Worm (Caenorhabditis elegans) whole organism, late embryonic: Measurements from ENCODE around the gene str-27.

Experiments used
- K09A11.1 ChIP-seq: sonication (generic microtip); optimal IDR thresholded peaks from 2 replicates; lab custom pipeline; 2017; ENCODE audit warnings: antibody characterized with exemption, mild to moderate bottlenecking, missing genetic modification characterization, missing compliant biosample characterization; ENCODE audit not compliant: insufficient read depth
- T23F11.4 ChIP-seq: fragments of 200-800 bp; sonication (Bioruptor generic); optimal IDR thresholded peaks from 2 replicates; lab custom pipeline; 2018; ENCODE audit warnings: mild to moderate bottlenecking, missing genetic modification characterization, missing compliant biosample characterization
- ama-1 ChIP-seq: fragments of 150-350 bp; optimal IDR thresholded peaks from 2 replicates; lab custom pipeline; 2014
- ceh-14 ChIP-seq: sonication (generic microtip); optimal IDR thresholded peaks from 2 replicates; lab custom pipeline; 2016; ENCODE audit warnings: missing genotype, missing genetic modification characterization, missing compliant biosample characterization
- ceh-18 ChIP-seq: sonication (generic microtip); optimal IDR thresholded peaks from 2 replicates; lab custom pipeline; 2016; ENCODE audit warnings: missing genetic modification characterization, missing compliant biosample characterization
- ceh-19 ChIP-seq: fragments of 200-800 bp; sonication (Bioruptor generic); optimal IDR thresholded peaks from 2 replicates; lab custom pipeline; 2018; ENCODE audit warnings: mild to moderate bottlenecking, missing genetic modification characterization, missing compliant biosample characterization
- ceh-2 ChIP-seq: sonication (generic microtip); optimal IDR thresholded peaks from 2 replicates; lab custom pipeline; 2016; ENCODE audit warnings: missing genotype, missing genetic modification characterization, missing compliant biosample characterization
- ceh-30 ChIP-seq: fragments of 150-350 bp; optimal IDR thresholded peaks from 2 replicates; lab custom pipeline; 2014; ENCODE audit warnings: missing biosample characterization, missing genetic modification characterization
- ceh-31 ChIP-seq: sonication (generic microtip); optimal IDR thresholded peaks from 2 replicates; lab custom pipeline; 2016; ENCODE audit warnings: missing genetic modification characterization, missing compliant biosample characterization
- ceh-34 ChIP-seq: sonication (generic microtip); optimal IDR thresholded peaks from 2 replicates; lab custom pipeline; 2016; ENCODE audit warnings: mild to moderate bottlenecking, missing genetic modification characterization, missing compliant biosample characterization
- ceh-9 ChIP-seq: sonication (generic microtip); optimal IDR thresholded peaks from 2 replicates; lab custom pipeline; 2016; ENCODE audit warnings: mild to moderate bottlenecking, missing genetic modification characterization, inconsistent platforms, missing compliant biosample characterization
- dmd-4 ChIP-seq: sonication (generic microtip); optimal IDR thresholded peaks from 2 replicates; lab custom pipeline; 2016; ENCODE audit warnings: borderline replicate concordance, missing genetic modification characterization, missing compliant biosample characterization
- dve-1 ChIP-seq: sonication (generic microtip); optimal IDR thresholded peaks from 2 replicates; lab custom pipeline; 2017; ENCODE audit warnings: antibody characterized with exemption, mild to moderate bottlenecking, missing genetic modification characterization, missing compliant biosample characterization
- eyg-1 ChIP-seq: sonication (generic microtip); optimal IDR thresholded peaks from 2 replicates; lab custom pipeline; 2016; ENCODE audit warnings: missing genotype, missing genetic modification characterization, missing compliant biosample characterization
- fkh-10 ChIP-seq: fragments of 150-350 bp; optimal IDR thresholded peaks from 2 replicates; lab custom pipeline; 2014; ENCODE audit warnings: missing biosample characterization, missing genetic modification reagents, missing genetic modification characterization
- fkh-6 ChIP-seq: sonication (generic microtip); optimal IDR thresholded peaks from 2 replicates; lab custom pipeline; 2016; ENCODE audit warnings: missing genetic modification characterization, missing compliant biosample characterization
- gmeb-2 ChIP-seq: sonication (generic microtip); optimal IDR thresholded peaks from 2 replicates; lab custom pipeline; 2016; ENCODE audit warnings: missing genetic modification characterization, inconsistent platforms, missing compliant biosample characterization
- hlh-30 ChIP-seq: sonication (generic microtip); optimal IDR thresholded peaks from 2 replicates; lab custom pipeline; 2017; ENCODE audit warnings: antibody characterized with exemption, missing genetic modification characterization, missing compliant biosample characterization; ENCODE audit not compliant: insufficient read depth
- hlh-6 ChIP-seq: sonication (generic microtip); optimal IDR thresholded peaks from 2 replicates; lab custom pipeline; 2016; ENCODE audit warnings: missing genotype, missing genetic modification characterization, missing compliant biosample characterization
- hlh-8 ChIP-seq: sonication (generic microtip); optimal IDR thresholded peaks from 2 replicates; lab custom pipeline; 2016; ENCODE audit warnings: missing genotype, missing genetic modification characterization, missing compliant biosample characterization
- lim-6 ChIP-seq: sonication (generic microtip); optimal IDR thresholded peaks from 2 replicates; lab custom pipeline; 2016; ENCODE audit warnings: missing genetic modification characterization, missing compliant biosample characterization
- lin-11 ChIP-seq: fragments of 200-800 bp; sonication (Bioruptor generic); optimal IDR thresholded peaks from 2 replicates; lab custom pipeline; 2018; ENCODE audit warnings: mild to moderate bottlenecking, missing genetic modification characterization, missing compliant biosample characterization
- mec-3 ChIP-seq: sonication (generic microtip); optimal IDR thresholded peaks from 2 replicates; lab custom pipeline; 2016; ENCODE audit warnings: borderline replicate concordance, missing genetic modification characterization, missing compliant biosample characterization
- nfya-1 ChIP-seq: sonication (generic microtip); optimal IDR thresholded peaks from 2 replicates; lab custom pipeline; 2017; ENCODE audit warnings: missing genetic modification characterization, mild to moderate bottlenecking, missing compliant biosample characterization, antibody characterized with exemption, moderate library complexity
- nhr-11 ChIP-seq: fragments of 150-350 bp; optimal IDR thresholded peaks from 2 replicates; lab custom pipeline; 2014; ENCODE audit warnings: missing biosample characterization, missing genetic modification characterization
- odd-2 ChIP-seq: sonication (generic microtip); optimal IDR thresholded peaks from 2 replicates; lab custom pipeline; 2017; ENCODE audit warnings: antibody characterized with exemption, mild to moderate bottlenecking, missing genetic modification characterization, missing compliant biosample characterization
- pag-3 ChIP-seq: sonication (generic microtip); optimal IDR thresholded peaks from 2 replicates; lab custom pipeline; 2016; ENCODE audit warnings: missing compliant biosample characterization, missing genetic modification characterization, borderline replicate concordance
- pax-1 ChIP-seq: fragments of 150-350 bp; optimal IDR thresholded peaks from 2 replicates; lab custom pipeline; 2014; ENCODE audit warnings: missing biosample characterization, missing genetic modification characterization
- pha-2 ChIP-seq: sonication (generic microtip); optimal IDR thresholded peaks from 2 replicates; lab custom pipeline; 2017; ENCODE audit warnings: mild to moderate bottlenecking, missing genetic modification characterization, missing compliant biosample characterization
- pqm-1 ChIP-seq: sonication (generic microtip); optimal IDR thresholded peaks from 2 replicates; lab custom pipeline; 2016; ENCODE audit warnings: missing genetic modification characterization, missing compliant biosample characterization
- ref-2 ChIP-seq: sonication (generic microtip); optimal IDR thresholded peaks from 2 replicates; lab custom pipeline; 2016; ENCODE audit warnings: missing genetic modification characterization, missing compliant biosample characterization
- sdc-2 ChIP-seq: sonication (generic microtip); optimal IDR thresholded peaks from 2 replicates; lab custom pipeline; 2016; ENCODE audit warnings: missing genotype, missing genetic modification characterization, missing compliant biosample characterization
- tbx-2 ChIP-seq: sonication (generic microtip); optimal IDR thresholded peaks from 2 replicates; lab custom pipeline; 2016; ENCODE audit warnings: missing genetic modification characterization, missing compliant biosample characterization
- tbx-7 ChIP-seq: sonication (generic microtip); optimal IDR thresholded peaks from 2 replicates; lab custom pipeline; 2016; ENCODE audit warnings: missing genotype, missing genetic modification characterization, missing compliant biosample characterization
- ttx-3 ChIP-seq: sonication (generic microtip); optimal IDR thresholded peaks from 2 replicates; lab custom pipeline; 2016; ENCODE audit warnings: missing genetic modification reagents, missing genetic modification characterization, missing compliant biosample characterization
- zip-5 ChIP-seq: sonication (generic microtip); optimal IDR thresholded peaks from 2 replicates; lab custom pipeline; 2016; ENCODE audit warnings: missing genetic modification characterization, missing compliant biosample characterization

str-27 gene

DNA sequence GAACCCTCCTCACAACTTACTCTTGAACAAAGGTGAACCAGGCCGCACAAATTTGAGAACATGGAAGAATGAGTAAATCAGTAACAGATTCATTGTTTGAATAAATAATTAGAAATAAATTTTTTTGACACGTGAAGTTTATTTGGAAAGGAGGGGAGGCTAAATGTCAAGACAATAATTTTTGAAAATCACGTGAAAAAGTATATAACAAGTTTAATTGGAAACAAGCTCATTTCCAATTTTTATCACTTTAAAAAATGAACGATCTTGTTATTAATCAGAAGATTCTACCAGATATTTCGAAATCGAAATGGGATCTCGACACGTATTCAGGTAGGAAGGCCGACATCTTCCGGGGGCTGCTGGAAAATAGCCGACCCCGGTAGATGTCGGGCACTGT is 9.0 kb downstream of the str-27 start, which contains the start of the genes irld-57 and sfxn-1.3:
Gene irld-57, minus strand, starts transcription at position 101 of the 400 bp plus-strand sequence.
Gene sfxn-1.3, plus strand, starts transcription at position 232 of the 400 bp plus-strand sequence.
- TF ChIP-seq mec-3 (tag; lab: Kevin White, UChicago), result no peak

DNA sequence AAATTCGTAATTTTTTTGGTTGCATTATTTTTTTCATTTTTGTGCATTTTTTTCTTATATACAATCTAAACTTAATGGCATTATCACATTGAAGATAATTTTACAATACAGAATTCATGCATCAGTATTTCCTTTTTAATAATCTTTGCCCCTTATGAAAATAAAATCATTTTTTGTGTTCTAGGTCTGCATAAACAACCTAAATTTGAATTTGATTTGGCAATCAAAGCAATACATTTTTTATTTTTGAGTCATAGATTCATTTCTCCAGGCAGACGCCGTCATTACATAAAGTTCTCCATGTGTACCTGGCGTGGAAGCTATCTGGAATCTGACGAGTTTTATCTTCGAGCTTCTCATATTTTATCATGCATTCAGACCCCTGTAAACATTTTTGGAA is 13.7 kb downstream of the str-27 start, which contains the start of gene srh-140:
Gene srh-140, plus strand, starts transcription at position 301 of the 400 bp plus-strand sequence.
- TF ChIP-seq pqm-1 (no peak), gmeb-2 (tag; lab: Kevin White, UChicago) (no peak), odd-2 (tag; lab: Kevin White, UChicago) (no peak), pax-1 (tag; lab: Kevin White, UChicago) (no peak), eyg-1 (tag; lab: Kevin White, UChicago) (no peak)

DNA sequence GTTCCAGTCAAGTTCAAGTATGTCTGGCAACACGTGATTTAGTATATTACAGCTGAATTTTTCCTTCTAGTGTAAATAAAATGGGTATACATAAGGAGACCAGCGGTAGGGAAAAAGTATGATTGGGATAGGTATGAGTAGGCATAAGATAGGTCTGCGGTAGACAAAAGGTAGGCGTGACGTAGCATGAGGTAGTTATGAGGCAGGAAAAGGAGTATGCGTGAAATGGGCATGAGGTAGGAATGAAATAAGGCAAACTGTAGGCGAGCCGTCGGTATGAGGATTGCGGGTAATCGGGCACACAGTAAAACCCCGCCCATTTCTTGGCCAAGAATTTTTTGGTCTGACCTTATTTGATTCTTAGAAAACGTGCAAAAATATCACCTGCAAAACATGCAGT is 14.2 kb downstream of the str-27 start:
- TF ChIP-seq pag-3 (tag; lab: Kevin White, UChicago), result no peak
- no peak for TF ChIP-seq odd-2 (tag; lab: Kevin White, UChicago)
- no peak for TF ChIP-seq pqm-1
- TF ChIP-seq nhr-11 (tag; lab: Kevin White, UChicago), result no peak
- TF ChIP-seq dve-1 (tag; lab: Kevin White, UChicago), result no peak
- TF ChIP-seq ceh-30 (tag; lab: Kevin White, UChicago), result no peak
- no peak for TF ChIP-seq dmd-4 (tag; lab: Kevin White, UChicago)
- no peak for TF ChIP-seq sdc-2 (tag; lab: Kevin White, UChicago)
- TF ChIP-seq ceh-2 (tag; lab: Kevin White, UChicago), result no peak
- TF ChIP-seq hlh-8 (tag; lab: Kevin White, UChicago), result no peak
- no peak for TF ChIP-seq ceh-34 (tag; lab: Kevin White, UChicago)
- TF ChIP-seq hlh-6, result no peak
- TF ChIP-seq pax-1 (tag; lab: Kevin White, UChicago), result no peak
- no peak for TF ChIP-seq lim-6
- no peak for TF ChIP-seq nfya-1 (tag; lab: Kevin White, UChicago)
- TF ChIP-seq hlh-30 (tag; lab: Kevin White, UChicago), result no peak
- TF ChIP-seq lin-11 (tag; lab: Kevin White, UChicago), result no peak
- no peak for TF ChIP-seq ref-2 (tag; lab: Kevin White, UChicago)
- TF ChIP-seq, all 69 proteins: peak for 0

DNA sequence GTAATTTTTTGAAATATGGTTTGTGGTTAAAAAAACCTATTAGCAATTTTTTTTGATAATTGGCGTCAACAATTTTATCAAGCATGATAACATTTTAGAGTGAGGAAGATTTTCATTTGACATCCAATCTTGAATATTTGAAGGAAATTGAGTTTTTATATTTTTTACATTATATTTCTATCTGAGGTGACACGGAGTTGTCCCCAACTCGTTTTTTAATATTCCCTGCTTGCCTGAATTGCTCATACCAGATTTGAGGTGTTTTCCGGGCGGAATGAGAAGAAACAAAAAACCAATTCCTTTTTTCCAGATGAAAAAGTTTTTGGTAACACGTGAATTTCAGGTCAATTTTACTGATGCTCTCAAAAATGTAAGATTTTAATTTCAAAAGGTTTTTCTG is 16.1 kb downstream of the str-27 start, which contains the start of gene Y6E2A.7:
Gene Y6E2A.7, plus strand, starts transcription at position 301 of the 400 bp plus-strand sequence.
- TF ChIP-seq ceh-2 (tag; lab: Kevin White, UChicago) (no peak), K09A11.1 (tag; lab: Kevin White, UChicago) (no peak), zip-5 (no peak), ceh-19 (GFP tag; lab: Kevin White, UChicago) (no peak), ceh-31 (tag; lab: Kevin White, UChicago) (no peak), ama-1 (lab: Kevin White, UChicago) (no peak), pha-2 (no peak), ceh-9 (tag; lab: Kevin White, UChicago) (no peak), ttx-3 (tag; lab: Kevin White, UChicago) (no peak), eyg-1 (tag; lab: Kevin White, UChicago) (no peak), ceh-14 (no peak), pqm-1 (no peak), fkh-6 (tag; lab: Kevin White, UChicago) (no peak), pax-1 (tag; lab: Kevin White, UChicago) (no peak)

DNA sequence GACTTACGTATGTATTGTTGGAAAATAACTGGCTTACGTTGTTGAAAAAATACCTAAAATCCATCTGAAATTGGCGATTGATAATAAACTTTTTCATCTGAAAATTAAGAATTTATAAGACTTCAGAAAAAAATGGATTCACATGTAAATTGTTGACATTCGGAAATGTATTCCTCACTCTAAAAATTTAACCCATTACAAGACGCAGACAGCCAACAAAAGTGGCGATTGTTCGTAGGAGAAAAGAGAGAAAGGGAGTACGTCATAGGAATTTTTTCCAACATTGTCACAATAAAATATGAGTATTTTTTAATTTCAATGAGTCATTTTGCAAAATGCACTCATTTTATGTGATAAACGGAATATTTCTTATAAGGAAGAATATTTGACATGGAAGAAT is 17.1 kb downstream of the str-27 start, which contains the start of gene Y6E2A.5:
Gene Y6E2A.5, minus strand, starts transcription at position 101 of the 400 bp plus-strand sequence.
- no peak for TF ChIP-seq T23F11.4 (GFP tag; lab: Kevin White, UChicago)
- TF ChIP-seq tbx-2, result no peak
- TF ChIP-seq tbx-7 (tag; lab: Kevin White, UChicago), result no peak
- TF ChIP-seq ceh-18 (tag; lab: Kevin White, UChicago), result no peak
- TF ChIP-seq ref-2 (tag; lab: Kevin White, UChicago), result no peak
- TF ChIP-seq dve-1 (tag; lab: Kevin White, UChicago), result no peak
- TF ChIP-seq fkh-10, result no peak
- no peak for TF ChIP-seq ceh-34 (tag; lab: Kevin White, UChicago)
- no peak for TF ChIP-seq lim-6
